Worm (Caenorhabditis elegans): ENCODE measurements around the gene pac-1.

Gene pac-1

ce11 chrIII:8449160-8449807 lies 45.5 kb upstream of the pac-1 start, which contains the start of gene mrpl-32:
mrpl-32 (plus strand) TSS chrIII:8449757.
- no peak for TF ChIP-seq lin-13 (tag; optimal IDR thresholded peaks at IDR 0.05)
- TF ChIP-seq tbx-8 (GFP tag; optimal IDR thresholded peaks at IDR 0.05): no peak
- no peak for TF ChIP-seq unc-120 (tag; optimal IDR thresholded peaks at IDR 0.05; ENCODE audit: poor library complexity, severe bottlenecking)
- TF ChIP-seq sem-2 (GFP tag; optimal IDR thresholded peaks at IDR 0.05): no peak
- no peak for TF ChIP-seq bed-3 (GFP tag; optimal IDR thresholded peaks at IDR 0.05)
- TF ChIP-seq nhr-12 (tag; optimal IDR thresholded peaks at IDR 0.05): no peak
- no peak for TF ChIP-seq lin-32 (GFP tag; optimal IDR thresholded peaks at IDR 0.05)
- no peak for TF ChIP-seq hlh-1 (tag; optimal IDR thresholded peaks at IDR 0.05)
- TF ChIP-seq ces-1 (GFP tag; optimal IDR thresholded peaks at IDR 0.05): no peak
- TF ChIP-seq flh-1 (GFP tag; optimal IDR thresholded peaks at IDR 0.05): no peak
- TF ChIP-seq snpc-4 (tag; optimal IDR thresholded peaks at IDR 0.05): no peak
- TF ChIP-seq mep-1 (tag; optimal IDR thresholded peaks at IDR 0.05): no peak

ce11 chrIII:8450494-8450893 lies 44.3 kb upstream of the pac-1 start:
- TF ChIP-seq M03D4.4 (tag; optimal IDR thresholded peaks at IDR 0.05) (no peak), ceh-43 (GFP tag; optimal IDR thresholded peaks at IDR 0.05) (no peak), lin-32 (GFP tag; optimal IDR thresholded peaks at IDR 0.05) (no peak), nhr-237 (tag; optimal IDR thresholded peaks at IDR 0.05) (no peak), lin-13 (tag; optimal IDR thresholded peaks at IDR 0.05) (no peak)

DNA sequence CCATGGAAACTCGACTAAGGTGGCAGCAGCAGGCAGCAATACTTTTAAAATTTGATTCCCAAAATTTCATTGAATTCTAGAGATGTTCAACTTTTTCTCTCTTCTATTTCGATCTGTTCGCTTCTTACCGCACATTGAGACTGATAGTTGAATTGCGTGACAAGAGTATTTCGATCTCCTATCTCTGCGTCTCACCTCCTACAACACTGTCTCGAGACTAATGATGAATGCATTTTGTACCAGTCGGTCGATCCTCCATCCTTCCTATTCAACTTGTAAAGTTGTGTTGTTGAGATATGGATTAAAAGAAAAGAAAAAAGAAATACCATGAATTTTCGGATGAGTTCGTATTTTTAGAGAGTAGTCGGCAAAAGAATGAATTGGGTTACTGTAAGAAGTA lies 43.6 kb upstream of the pac-1 start:
- no peak for TF ChIP-seq tbx-8 (GFP tag; optimal IDR thresholded peaks at IDR 0.05)
- TF ChIP-seq elt-3 (tag; optimal IDR thresholded peaks at IDR 0.05): no peak
- no peak for TF ChIP-seq flh-1 (GFP tag; optimal IDR thresholded peaks at IDR 0.05)
- TF ChIP-seq ceh-39 (tag; optimal IDR thresholded peaks at IDR 0.05): no peak

DNA sequence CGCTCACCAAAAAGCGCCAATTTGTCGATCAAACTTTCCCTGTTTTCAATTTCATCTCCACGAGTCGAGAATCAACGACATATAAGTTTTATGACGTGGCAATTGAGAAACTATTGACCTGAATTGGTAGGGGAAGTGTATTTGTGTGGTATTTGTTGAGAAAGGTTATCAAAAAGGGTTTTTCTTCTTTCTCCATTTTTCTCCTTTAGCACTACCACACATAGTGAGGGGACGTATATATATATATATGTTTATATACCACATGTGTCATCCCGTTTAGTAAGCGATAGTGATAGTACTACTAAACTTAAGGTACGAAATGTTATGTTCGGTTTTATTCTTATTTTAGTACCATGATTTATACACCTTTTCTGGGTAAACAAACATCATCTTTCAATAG lies 37.2 kb upstream of the pac-1 start:
- TF ChIP-seq bed-3 (GFP tag; optimal IDR thresholded peaks at IDR 0.05) (no peak), mep-1 (tag; optimal IDR thresholded peaks at IDR 0.05) (no peak), ham-2 (GFP tag; optimal IDR thresholded peaks at IDR 0.05) (no peak), elt-3 (tag; optimal IDR thresholded peaks at IDR 0.05) (no peak), drap-1 (GFP tag; optimal IDR thresholded peaks at IDR 0.05) (no peak), pha-4 (tag; optimal IDR thresholded peaks at IDR 0.05) (no peak), lsy-2 (tag; optimal IDR thresholded peaks at IDR 0.05) (no peak), ceh-43 (GFP tag; optimal IDR thresholded peaks at IDR 0.05) (no peak), mls-2 (tag; optimal IDR thresholded peaks at IDR 0.05) (no peak), ztf-11 (tag; optimal IDR thresholded peaks at IDR 0.05) (no peak), hlh-1 (tag; optimal IDR thresholded peaks at IDR 0.05) (no peak), blmp-1 (tag; optimal IDR thresholded peaks at IDR 0.05) (no peak), snpc-4 (tag; optimal IDR thresholded peaks at IDR 0.05) (no peak), sem-2 (GFP tag; optimal IDR thresholded peaks at IDR 0.05) (no peak), nhr-2 (tag; optimal IDR thresholded peaks at IDR 0.05) (no peak)

DNA sequence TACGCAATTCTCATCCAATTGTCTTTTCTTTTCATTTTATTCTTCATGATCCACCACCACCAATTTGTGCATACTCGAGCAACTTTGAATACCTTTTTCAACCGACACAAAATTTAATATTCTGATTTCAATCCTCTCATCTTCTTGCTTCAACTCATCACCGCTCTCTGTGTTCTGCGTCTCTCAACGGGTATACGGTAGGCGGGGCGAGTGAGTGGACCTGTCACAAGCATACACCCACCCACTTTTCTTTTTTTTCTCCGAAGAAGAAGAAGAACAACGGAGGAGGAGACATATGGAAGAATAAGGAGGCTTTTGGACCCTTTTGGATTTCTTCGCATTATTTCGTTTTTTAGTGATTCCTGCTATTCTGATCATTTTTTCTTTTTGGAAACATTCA lies 33.4 kb upstream of the pac-1 start:
- TF ChIP-seq nhr-28 (tag; optimal IDR thresholded peaks at IDR 0.05) (no peak), nhr-2 (tag; optimal IDR thresholded peaks at IDR 0.05) (no peak), nhr-237 (tag; optimal IDR thresholded peaks at IDR 0.05) (no peak), lsy-2 (tag; optimal IDR thresholded peaks at IDR 0.05) (peak; percentile 92), sptf-1 (tag; optimal IDR thresholded peaks at IDR 0.05) (no peak), unc-62 (GFP tag; optimal IDR thresholded peaks at IDR 0.05) (peak; percentile 42), mab-5 (tag; optimal IDR thresholded peaks at IDR 0.05) (no peak), cnd-1 (tag; optimal IDR thresholded peaks at IDR 0.05) (no peak), drap-1 (GFP tag; optimal IDR thresholded peaks at IDR 0.05) (no peak)

DNA sequence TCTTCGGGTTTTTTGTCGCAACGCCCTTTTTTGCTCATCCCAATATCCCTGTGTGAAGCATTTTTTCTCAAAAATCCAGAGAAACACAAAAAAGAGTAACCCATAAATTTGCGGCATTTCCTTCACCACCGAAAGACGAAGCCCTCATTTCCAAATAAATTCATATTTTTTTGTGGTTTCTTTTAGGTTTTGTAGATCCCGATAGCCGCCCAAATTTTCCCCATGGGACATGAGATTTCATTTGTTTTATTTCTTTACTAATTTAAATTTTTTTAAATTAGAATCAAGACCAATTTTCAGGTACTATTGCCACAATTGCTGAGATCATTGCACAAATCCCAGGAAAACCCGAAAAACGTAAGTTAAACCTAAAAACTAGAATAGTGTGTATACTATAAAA lies 28.1 kb upstream of the pac-1 start, which contains the start of gene mig-39:
mig-39 (plus strand) TSS at position 301 of the 400 bp plus-strand sequence.
- TF ChIP-seq nhr-28 (tag; optimal IDR thresholded peaks at IDR 0.05) (no peak), hlh-1 (tag; optimal IDR thresholded peaks at IDR 0.05) (no peak), ztf-11 (tag; optimal IDR thresholded peaks at IDR 0.05) (no peak), blmp-1 (tag; optimal IDR thresholded peaks at IDR 0.05) (no peak), nhr-12 (tag; optimal IDR thresholded peaks at IDR 0.05) (no peak), ces-1 (GFP tag; optimal IDR thresholded peaks at IDR 0.05) (no peak), snpc-4 (tag; optimal IDR thresholded peaks at IDR 0.05) (no peak), nhr-237 (tag; optimal IDR thresholded peaks at IDR 0.05) (no peak), bed-3 (GFP tag; optimal IDR thresholded peaks at IDR 0.05) (no peak), zip-8 (tag; optimal IDR thresholded peaks at IDR 0.05) (no peak), lin-13 (tag; optimal IDR thresholded peaks at IDR 0.05) (no peak), pha-4 (tag; optimal IDR thresholded peaks at IDR 0.05) (no peak), unc-39 (tag; optimal IDR thresholded peaks at IDR 0.05) (no peak), sem-2 (GFP tag; optimal IDR thresholded peaks at IDR 0.05) (no peak), mls-2 (tag; optimal IDR thresholded peaks at IDR 0.05) (no peak), tbx-8 (GFP tag; optimal IDR thresholded peaks at IDR 0.05) (no peak), flh-1 (GFP tag; optimal IDR thresholded peaks at IDR 0.05) (no peak), cnd-1 (tag; optimal IDR thresholded peaks at IDR 0.05) (no peak), nhr-76 (tag; optimal IDR thresholded peaks at IDR 0.05) (no peak)

Data from whole organism, mixed stage, embryonic.